Fruit fly (Drosophila melanogaster) whole organism, embryonic: Measurements from ENCODE around the gene CG12592.

Source experiments
- Blimp-1 ChIP-seq: fragments of 200-800 bp; sonication (Bioruptor generic); optimal IDR thresholded peaks from 3 replicates; lab custom pipeline; 2018; ENCODE audit warnings: missing biosample characterization, missing genetic modification characterization, mild to moderate bottlenecking, moderate library complexity, missing genetic modification reagents
- CG10267 ChIP-seq: fragments of 200-800 bp; sonication (Bioruptor generic); optimal IDR thresholded peaks from 2 replicates; lab custom pipeline; 2018; ENCODE audit warnings: missing biosample characterization, mild to moderate bottlenecking, missing genetic modification characterization, moderate library complexity
- CG13775 ChIP-seq: fragments of 200-800 bp; sonication (Bioruptor generic); optimal IDR thresholded peaks from 3 replicates; lab custom pipeline; 2017; ENCODE audit warnings: missing biosample characterization, mild to moderate bottlenecking, missing genetic modification characterization
- CG13894 ChIP-seq: fragments of 200-800 bp; sonication (Bioruptor generic); optimal IDR thresholded peaks from 3 replicates; lab custom pipeline; 2018; ENCODE audit warnings: missing biosample characterization, mild to moderate bottlenecking, missing genetic modification characterization, moderate library complexity
- CG14710 ChIP-seq: fragments of 200-800 bp; sonication (Bioruptor generic); optimal IDR thresholded peaks from 3 replicates; lab custom pipeline; 2019; ENCODE audit warnings: missing biosample characterization, mild to moderate bottlenecking, missing genetic modification characterization, moderate library complexity
- CG16815 ChIP-seq: fragments of 200-800 bp; sonication (Bioruptor generic); optimal IDR thresholded peaks from 3 replicates; lab custom pipeline; 2017; ENCODE audit warnings: missing biosample characterization, mild to moderate bottlenecking, missing genetic modification characterization
- CG17385 ChIP-seq: fragments of 200-800 bp; sonication (Bioruptor generic); optimal IDR thresholded peaks from 3 replicates; lab custom pipeline; 2018; ENCODE audit warnings: missing biosample characterization, mild to moderate bottlenecking, missing genetic modification characterization
- CG17612 ChIP-seq: fragments of 200-800 bp; sonication (Bioruptor generic); IDR thresholded peaks from 2 replicates; pipeline ENCODE4 v1.3.6; 2022; ENCODE audit warnings: missing biosample characterization, missing genetic modification characterization
- CG17802 ChIP-seq: fragments of 200-800 bp; sonication (Bioruptor generic); optimal IDR thresholded peaks from 2 replicates; lab custom pipeline; 2018; ENCODE audit warnings: missing biosample characterization, mild to moderate bottlenecking, missing genetic modification characterization, moderate library complexity
- CG17829 ChIP-seq: fragments of 200-800 bp; optimal IDR thresholded peaks from 2 replicates; lab custom pipeline; 2019; ENCODE audit warnings: missing biosample characterization, mild to moderate bottlenecking, missing genetic modification characterization, moderate library complexity
- CG18262 ChIP-seq: fragments of 200-800 bp; optimal IDR thresholded peaks from 3 replicates; lab custom pipeline; 2019; ENCODE audit warnings: missing biosample characterization, mild to moderate bottlenecking, missing genetic modification characterization, moderate library complexity
- CG18476 ChIP-seq: fragments of 200-800 bp; sonication (Bioruptor generic); optimal IDR thresholded peaks from 2 replicates; lab custom pipeline; 2016; ENCODE audit warnings: missing biosample characterization, mild to moderate bottlenecking, missing genetic modification characterization
- CG18764 ChIP-seq: fragments of 200-800 bp; sonication (Bioruptor generic); optimal IDR thresholded peaks from 3 replicates; lab custom pipeline; 2016; ENCODE audit warnings: missing biosample characterization, missing genetic modification characterization
- CG42726 ChIP-seq: fragments of 200-800 bp; sonication (Bioruptor generic); IDR thresholded peaks from 2 replicates; pipeline ENCODE4 v1.3.6; 2022; ENCODE audit warnings: missing biosample characterization, missing genetic modification characterization; ENCODE audit not compliant: partially characterized antibody
- CG6254 ChIP-seq: fragments of 200-800 bp; sonication (Bioruptor generic); optimal IDR thresholded peaks from 3 replicates; lab custom pipeline; 2017; ENCODE audit warnings: mild to moderate bottlenecking, missing biosample characterization, missing genetic modification reagents, missing genetic modification characterization
- CG7839 ChIP-seq: fragments of 200-800 bp; sonication (Bioruptor generic); optimal IDR thresholded peaks from 3 replicates; lab custom pipeline; 2018; ENCODE audit warnings: missing biosample characterization, mild to moderate bottlenecking, missing genetic modification characterization, moderate library complexity
- CG8388 ChIP-seq: fragments of 200-800 bp; sonication (Bioruptor generic); optimal IDR thresholded peaks from 2 replicates; lab custom pipeline; 2019; ENCODE audit warnings: missing biosample characterization, mild to moderate bottlenecking, missing genetic modification characterization, moderate library complexity
- Camta ChIP-seq: fragments of 200-800 bp; sonication (Bioruptor generic); optimal IDR thresholded peaks from 2 replicates; lab custom pipeline; 2016; ENCODE audit warnings: missing biosample characterization, missing genetic modification characterization
- Chrac-16 ChIP-seq: fragments of 200-800 bp; sonication (Bioruptor generic); optimal IDR thresholded peaks from 3 replicates; lab custom pipeline; 2016; ENCODE audit warnings: missing biosample characterization, missing genetic modification characterization
- CoRest ChIP-seq: fragments of 200-800 bp; sonication (Bioruptor generic); optimal IDR thresholded peaks from 3 replicates; lab custom pipeline; 2018; ENCODE audit warnings: missing biosample characterization, mild to moderate bottlenecking, missing genetic modification characterization, moderate library complexity
- D19A ChIP-seq: fragments of 200-800 bp; optimal IDR thresholded peaks from 3 replicates; lab custom pipeline; 2019; ENCODE audit warnings: missing biosample characterization, mild to moderate bottlenecking, missing genetic modification characterization, moderate library complexity
- H15 ChIP-seq: fragments of 200-800 bp; sonication (Bioruptor generic); IDR thresholded peaks from 3 replicates; pipeline ENCODE4 v1.3.6; 2022; ENCODE audit warnings: missing biosample characterization, missing genetic modification characterization
- Hr78 ChIP-seq, 2 experiments: fragments of 200-800 bp in 1 of 2; fragments of >200 bp in 1 of 2; sonication (Bioruptor generic) in 1 of 2; optimal IDR thresholded peaks; 2 replicates each; lab custom pipeline; 2017 to 2019; ENCODE audit warnings: missing biosample characterization in 2 of 2, missing genetic modification characterization in 2 of 2, mild to moderate bottlenecking in 1 of 2, moderate library complexity in 1 of 2
- Nf-YB ChIP-seq: fragments of 200-800 bp; sonication (Bioruptor generic); optimal IDR thresholded peaks from 3 replicates; lab custom pipeline; 2019; ENCODE audit warnings: missing biosample characterization, mild to moderate bottlenecking, missing genetic modification characterization, moderate library complexity
- NfI ChIP-seq: fragments of 200-800 bp; sonication (Bioruptor generic); optimal IDR thresholded peaks from 3 replicates; lab custom pipeline; 2018; ENCODE audit warnings: missing biosample characterization, mild to moderate bottlenecking, missing genetic modification characterization, moderate library complexity
- Oli ChIP-seq: fragments of 200-800 bp; sonication (Bioruptor generic); optimal IDR thresholded peaks from 2 replicates; lab custom pipeline; 2018; ENCODE audit warnings: missing biosample characterization, mild to moderate bottlenecking, missing genetic modification characterization, moderate library complexity
- PHDP ChIP-seq: fragments of 200-800 bp; sonication (Bioruptor generic); optimal IDR thresholded peaks from 3 replicates; lab custom pipeline; 2018; ENCODE audit warnings: missing biosample characterization, mild to moderate bottlenecking, missing genetic modification characterization, moderate library complexity
- Sox100B ChIP-seq: fragments of 200-800 bp; sonication (Bioruptor generic); optimal IDR thresholded peaks from 3 replicates; lab custom pipeline; 2018; ENCODE audit warnings: missing biosample characterization, mild to moderate bottlenecking, missing genetic modification characterization
- Usf ChIP-seq: fragments of 200-800 bp; sonication (Bioruptor generic); optimal IDR thresholded peaks from 2 replicates; lab custom pipeline; 2017; ENCODE audit warnings: missing genotype, missing biosample characterization, missing genetic modification characterization
- chif ChIP-seq, 2 experiments: fragments of 200-800 bp; sonication (Bioruptor generic); optimal IDR thresholded peaks; 3 replicates each; lab custom pipeline; 2016; ENCODE audit warnings: missing biosample characterization in 2 of 2, missing genetic modification characterization in 2 of 2
- fd96Cb ChIP-seq: fragments of 200-800 bp; sonication (Bioruptor generic); optimal IDR thresholded peaks from 2 replicates; lab custom pipeline; 2018; ENCODE audit warnings: missing biosample characterization, mild to moderate bottlenecking, missing genetic modification characterization, moderate library complexity
- nerfin-1 ChIP-seq: fragments of 200-800 bp; sonication (Bioruptor generic); optimal IDR thresholded peaks from 3 replicates; lab custom pipeline; 2019; ENCODE audit warnings: missing biosample characterization, mild to moderate bottlenecking, missing genetic modification characterization, moderate library complexity
- stwl ChIP-seq: fragments of 200-800 bp; sonication (Bioruptor generic); optimal IDR thresholded peaks from 3 replicates; lab custom pipeline; 2018; ENCODE audit warnings: missing biosample characterization, mild to moderate bottlenecking, missing genetic modification characterization, moderate library complexity
- toy ChIP-seq: fragments of 200-800 bp; sonication (Bioruptor generic); IDR thresholded peaks from 2 replicates; pipeline ENCODE4 v1.3.6; 2022; ENCODE audit warnings: missing biosample characterization, missing genetic modification characterization
- trem ChIP-seq: fragments of 200-800 bp; optimal IDR thresholded peaks from 3 replicates; lab custom pipeline; 2019; ENCODE audit warnings: missing biosample characterization, mild to moderate bottlenecking, missing genetic modification characterization, moderate library complexity
- twi ChIP-seq: fragments of 200-800 bp; optimal IDR thresholded peaks from 2 replicates; lab custom pipeline; 2019; ENCODE audit warnings: missing biosample characterization, mild to moderate bottlenecking, missing genetic modification characterization, moderate library complexity
- unpg ChIP-seq: fragments of 200-800 bp; sonication (Bioruptor generic); optimal IDR thresholded peaks from 3 replicates; lab custom pipeline; 2018; ENCODE audit warnings: missing biosample characterization, mild to moderate bottlenecking, missing genetic modification characterization, moderate library complexity

The CG12592 gene

dm6 chr3R:10353932-10354703 lies 16.0 kb downstream of the CG12592 start (continued):
- TF ChIP-seq CG10267 (tag; lab: Kevin White, UChicago) (peak; percentile 46), toy (GFP tag; lab: Robert Waterston, UW) (no peak), CG13894 (peak; percentile 52), Blimp-1 (GFP tag; lab: Kevin White, UChicago) (peak; percentile 40), CG18764 (GFP tag; lab: Kevin White, UChicago) (no peak), CG7839 (tag; lab: Kevin White, UChicago) (peak; percentile 41), chif (GFP tag; optimal IDR thresholded peaks at IDR 0.05; lab: Kevin White, UChicago) (peak in 1 of 2 experiments; percentile 21), Usf (no peak), CoRest (tag; lab: Kevin White, UChicago) (peak; percentile 57), Nf-YB (GFP tag; lab: Kevin White, UChicago) (peak; percentile 20), CG18262 (tag; lab: Kevin White, UChicago) (peak; percentile 75), CG16815 (GFP tag; lab: Kevin White, UChicago) (peak; percentile 51), CG17612 (GFP tag; lab: Robert Waterston, UW) (no peak), CG8388 (peak; percentile 33), Oli (tag; lab: Kevin White, UChicago) (peak; percentile 40), nerfin-1 (peak; percentile 31), CG17385 (GFP tag; lab: Kevin White, UChicago) (peak; percentile 30), NfI (no peak), CG14710 (tag; lab: Kevin White, UChicago) (peak; percentile 63), Camta (GFP tag; lab: Kevin White, UChicago) (no peak), twi (tag; lab: Kevin White, UChicago) (peak; percentile 31), H15 (GFP tag; lab: Robert Waterston, UW) (no peak), D19A (tag; lab: Kevin White, UChicago) (peak; percentile 35), CG17802 (tag; lab: Kevin White, UChicago) (no peak), unpg (GFP tag; lab: Kevin White, UChicago) (peak; percentile 34), trem (tag; lab: Kevin White, UChicago) (peak; percentile 45), CG13775 (GFP tag; lab: Kevin White, UChicago) (peak; percentile 26), CG18476 (GFP tag; lab: Kevin White, UChicago) (peak; percentile 100), PHDP (tag; lab: Kevin White, UChicago) (peak; percentile 31), fd96Cb (peak; percentile 45), CG6254 (GFP tag; lab: Kevin White, UChicago) (peak; percentile 18), Chrac-16 (GFP tag; lab: Kevin White, UChicago) (peak; percentile 9), CG42726 (GFP tag; lab: Robert Waterston, UW) (no peak), CG17829 (tag; lab: Kevin White, UChicago) (peak; percentile 67), stwl (tag; lab: Kevin White, UChicago) (peak; percentile 11), Hr78 (GFP tag; optimal IDR thresholded peaks at IDR 0.05; lab: Kevin White, UChicago) (peak in 1 of 2 experiments; percentile 11), Sox100B (peak; percentile 29)
